Fruit fly (Drosophila melanogaster) whole organism, embryonic: ENCODE measurements around the gene CG31495.

Experiments used
- CG10209 ChIP-seq: fragments of 200-800 bp; sonication (Bioruptor generic); optimal IDR thresholded peaks from 3 replicates; lab custom pipeline; 2017; ENCODE audit warnings: missing biosample characterization, mild to moderate bottlenecking, missing genetic modification characterization, missing genetic modification reagents
- CG11093 ChIP-seq: fragments of 200-800 bp; sonication (Bioruptor generic); IDR thresholded peaks from 3 replicates; pipeline ENCODE4 v1.3.6; 2022; ENCODE audit warnings: missing biosample characterization, missing genetic modification characterization
- CG12071 ChIP-seq: fragments of 200-800 bp; sonication (Bioruptor generic); optimal IDR thresholded peaks from 3 replicates; lab custom pipeline; 2018; ENCODE audit warnings: missing biosample characterization, mild to moderate bottlenecking, missing genetic modification characterization
- CG12236 ChIP-seq: fragments of 200-800 bp; sonication (Bioruptor generic); optimal IDR thresholded peaks from 2 replicates; lab custom pipeline; 2016; ENCODE audit warnings: missing biosample characterization, missing genetic modification characterization
- CG13775 ChIP-seq: fragments of 200-800 bp; sonication (Bioruptor generic); optimal IDR thresholded peaks from 3 replicates; lab custom pipeline; 2017; ENCODE audit warnings: missing biosample characterization, mild to moderate bottlenecking, missing genetic modification characterization
- CG13894 ChIP-seq: fragments of 200-800 bp; sonication (Bioruptor generic); optimal IDR thresholded peaks from 3 replicates; lab custom pipeline; 2018; ENCODE audit warnings: missing biosample characterization, mild to moderate bottlenecking, missing genetic modification characterization, moderate library complexity
- CG15269 ChIP-seq: fragments of 200-800 bp; sonication (Bioruptor generic); optimal IDR thresholded peaks from 2 replicates; lab custom pipeline; 2018; ENCODE audit warnings: missing biosample characterization, mild to moderate bottlenecking, missing genetic modification characterization, moderate library complexity
- CG15479 ChIP-seq: fragments of 200-800 bp; sonication (Bioruptor generic); optimal IDR thresholded peaks from 3 replicates; lab custom pipeline; 2019; ENCODE audit warnings: missing biosample characterization, mild to moderate bottlenecking, missing genetic modification characterization, moderate library complexity
- CG15696 ChIP-seq: fragments of 200-800 bp; sonication (Bioruptor generic); optimal IDR thresholded peaks from 2 replicates; lab custom pipeline; 2019; ENCODE audit warnings: missing biosample characterization, mild to moderate bottlenecking, missing genetic modification characterization, moderate library complexity
- CG1602 ChIP-seq: fragments of 200-800 bp; sonication (Bioruptor generic); optimal IDR thresholded peaks from 3 replicates; lab custom pipeline; 2016; ENCODE audit warnings: missing biosample characterization, missing genetic modification characterization
- CG17912 ChIP-seq: fragments of 200-800 bp; sonication (Bioruptor generic); optimal IDR thresholded peaks from 2 replicates; lab custom pipeline; 2018; ENCODE audit warnings: missing biosample characterization, mild to moderate bottlenecking, missing genetic modification characterization
- CG1792 ChIP-seq: fragments of 200-800 bp; sonication (Bioruptor generic); optimal IDR thresholded peaks from 2 replicates; lab custom pipeline; 2016; ENCODE audit warnings: missing biosample characterization, missing genetic modification characterization
- CG18599 ChIP-seq: fragments of 200-800 bp; sonication (Bioruptor generic); optimal IDR thresholded peaks from 3 replicates; lab custom pipeline; 2017; ENCODE audit warnings: missing biosample characterization, missing genetic modification characterization, mild to moderate bottlenecking, moderate library complexity, missing genetic modification reagents
- CG6654 ChIP-seq: fragments of 200-800 bp; sonication (Bioruptor generic); optimal IDR thresholded peaks from 2 replicates; lab custom pipeline; 2017; ENCODE audit warnings: missing biosample characterization, mild to moderate bottlenecking, missing genetic modification characterization
- CG6813 ChIP-seq: fragments of 200-800 bp; sonication (Bioruptor generic); optimal IDR thresholded peaks from 2 replicates; lab custom pipeline; 2017; ENCODE audit warnings: missing biosample characterization, missing genetic modification characterization, mild to moderate bottlenecking, moderate library complexity, missing genetic modification reagents
- CG7357 ChIP-seq: fragments of 200-800 bp; sonication (Bioruptor generic); IDR thresholded peaks from 3 replicates; pipeline ENCODE4 v1.3.6; 2022; ENCODE audit warnings: missing biosample characterization, missing genetic modification characterization
- CG7928 ChIP-seq: fragments of 200-800 bp; sonication (Bioruptor generic); optimal IDR thresholded peaks from 2 replicates; lab custom pipeline; 2017; ENCODE audit warnings: missing biosample characterization, mild to moderate bottlenecking, missing genetic modification characterization
- CG8290 ChIP-seq, 3 experiments: fragments of 200-800 bp; sonication (Bioruptor generic); optimal IDR thresholded peaks; 2 replicates each; lab custom pipeline; 2016 to 2019; ENCODE audit warnings: missing biosample characterization in 3 of 3, missing genetic modification characterization in 3 of 3, mild to moderate bottlenecking in 2 of 3, moderate library complexity in 1 of 3
- CG8359 ChIP-seq: fragments of 200-800 bp; sonication (Bioruptor generic); optimal IDR thresholded peaks from 2 replicates; lab custom pipeline; 2017; ENCODE audit warnings: missing biosample characterization, mild to moderate bottlenecking, missing genetic modification characterization, borderline replicate concordance
- CG9797 ChIP-seq: fragments of 200-800 bp; sonication (Bioruptor generic); optimal IDR thresholded peaks from 3 replicates; lab custom pipeline; 2018; ENCODE audit warnings: missing biosample characterization, mild to moderate bottlenecking, missing genetic modification characterization
- Drgx ChIP-seq: fragments of 200-800 bp; sonication (Bioruptor generic); IDR thresholded peaks from 2 replicates; pipeline ENCODE4 v1.3.6; 2022; ENCODE audit warnings: missing biosample characterization, missing genetic modification characterization
- E2f2 ChIP-seq: fragments of 200-800 bp; sonication (Bioruptor generic); IDR thresholded peaks from 2 replicates; pipeline ENCODE4 v1.3.6; 2022; ENCODE audit warnings: missing biosample characterization, missing genetic modification characterization
- Eip74EF ChIP-seq, 2 experiments: fragments of 200-800 bp in 1 of 2; fragments of >200 bp in 1 of 2; sonication (Bioruptor generic) in 1 of 2; optimal IDR thresholded peaks; 2 replicates each; lab custom pipeline; 2017 to 2019; ENCODE audit warnings: missing biosample characterization in 2 of 2, missing genetic modification characterization in 2 of 2, mild to moderate bottlenecking in 1 of 2, moderate library complexity in 1 of 2
- Fer1 ChIP-seq: fragments of 200-800 bp; sonication (Bioruptor generic); optimal IDR thresholded peaks from 2 replicates; lab custom pipeline; 2017; ENCODE audit warnings: missing biosample characterization, mild to moderate bottlenecking, missing genetic modification characterization
- H15 ChIP-seq: fragments of 200-800 bp; sonication (Bioruptor generic); IDR thresholded peaks from 3 replicates; pipeline ENCODE4 v1.3.6; 2022; ENCODE audit warnings: missing biosample characterization, missing genetic modification characterization
- Hr78 ChIP-seq, 2 experiments: fragments of 200-800 bp in 1 of 2; fragments of >200 bp in 1 of 2; sonication (Bioruptor generic) in 1 of 2; optimal IDR thresholded peaks; 2 replicates each; lab custom pipeline; 2017 to 2019; ENCODE audit warnings: missing biosample characterization in 2 of 2, missing genetic modification characterization in 2 of 2, mild to moderate bottlenecking in 1 of 2, moderate library complexity in 1 of 2
- NC2α ChIP-seq: fragments of 200-800 bp; sonication (Bioruptor generic); optimal IDR thresholded peaks from 2 replicates; lab custom pipeline; 2016; ENCODE audit warnings: missing biosample characterization, missing genetic modification characterization
- Sry-δ ChIP-seq: fragments of 200-800 bp; sonication (Bioruptor generic); optimal IDR thresholded peaks from 2 replicates; lab custom pipeline; 2016; ENCODE audit warnings: missing biosample characterization, missing genetic modification characterization
- ab ChIP-seq: fragments of 200-800 bp; sonication (Bioruptor generic); optimal IDR thresholded peaks from 2 replicates; lab custom pipeline; 2016; ENCODE audit warnings: missing biosample characterization, missing genetic modification characterization
- ap ChIP-seq: fragments of 200-800 bp; sonication (Bioruptor generic); IDR thresholded peaks from 2 replicates; pipeline ENCODE4 v1.3.6; 2022; ENCODE audit warnings: missing biosample characterization, missing genetic modification characterization
- ara ChIP-seq: fragments of 200-800 bp; sonication (Bioruptor generic); IDR thresholded peaks from 2 replicates; pipeline ENCODE4 v1.3.6; 2022; ENCODE audit warnings: missing biosample characterization, missing genetic modification characterization
- bbx ChIP-seq: fragments of 200-800 bp; sonication (Bioruptor generic); IDR thresholded peaks from 2 replicates; pipeline ENCODE4 v1.3.6; 2022; ENCODE audit warnings: missing biosample characterization, missing genetic modification characterization; ENCODE audit not compliant: partially characterized antibody
- br ChIP-seq: fragments of >200 bp; optimal IDR thresholded peaks from 2 replicates; lab custom pipeline; 2017
- btn ChIP-seq: fragments of 200-800 bp; sonication (Bioruptor generic); optimal IDR thresholded peaks from 2 replicates; lab custom pipeline; 2016; ENCODE audit warnings: missing biosample characterization, missing genetic modification characterization
- eve ChIP-seq, 2 experiments: fragments of >200 bp; optimal IDR thresholded peaks; 2 replicates each; lab custom pipeline; 2017; ENCODE audit warnings: missing biosample characterization in 2 of 2, missing genetic modification characterization in 2 of 2
- fru ChIP-seq: fragments of >200 bp; optimal IDR thresholded peaks from 2 replicates; lab custom pipeline; 2017
- fu2 ChIP-seq: fragments of 200-800 bp; sonication (Bioruptor generic); optimal IDR thresholded peaks from 2 replicates; lab custom pipeline; 2016; ENCODE audit warnings: missing biosample characterization, missing genetic modification characterization
- ham ChIP-seq: fragments of 200-800 bp; sonication (Bioruptor generic); IDR thresholded peaks from 2 replicates; pipeline ENCODE4 v1.3.6; 2022; ENCODE audit warnings: missing biosample characterization, missing genetic modification characterization
- nau ChIP-seq: fragments of 200-800 bp; sonication (Bioruptor generic); optimal IDR thresholded peaks from 3 replicates; lab custom pipeline; 2017; ENCODE audit warnings: missing biosample characterization, mild to moderate bottlenecking, missing genetic modification characterization, missing genetic modification reagents
- otp ChIP-seq: fragments of 200-800 bp; sonication (Bioruptor generic); IDR thresholded peaks from 3 replicates; pipeline ENCODE4, ENCODE4 v1.3.6; 2022; ENCODE audit warnings: missing biosample characterization, missing genetic modification characterization
- pzg ChIP-seq: fragments of 200-800 bp; sonication (Bioruptor generic); optimal IDR thresholded peaks from 3 replicates; lab custom pipeline; 2018; ENCODE audit warnings: missing biosample characterization, mild to moderate bottlenecking, missing genetic modification characterization, moderate library complexity
- row ChIP-seq: fragments of 200-800 bp; sonication (Bioruptor generic); IDR thresholded peaks from 3 replicates; pipeline ENCODE4 v1.3.6; 2022; ENCODE audit warnings: missing biosample characterization, missing genetic modification characterization
- run ChIP-seq: fragments of 200-800 bp; sonication (Bioruptor generic); optimal IDR thresholded peaks from 3 replicates; lab custom pipeline; 2018; ENCODE audit warnings: missing biosample characterization, mild to moderate bottlenecking, missing genetic modification characterization
- schlank ChIP-seq: fragments of 200-800 bp; sonication (Bioruptor generic); optimal IDR thresholded peaks from 2 replicates; lab custom pipeline; 2018; ENCODE audit warnings: missing biosample characterization, mild to moderate bottlenecking, missing genetic modification characterization
- sima ChIP-seq: fragments of 200-800 bp; sonication (Bioruptor generic); optimal IDR thresholded peaks from 2 replicates; lab custom pipeline; 2016; ENCODE audit warnings: missing biosample characterization, missing genetic modification characterization
- stwl ChIP-seq: fragments of 200-800 bp; sonication (Bioruptor generic); optimal IDR thresholded peaks from 3 replicates; lab custom pipeline; 2018; ENCODE audit warnings: missing biosample characterization, mild to moderate bottlenecking, missing genetic modification characterization, moderate library complexity
- tna ChIP-seq: fragments of 200-800 bp; sonication (Bioruptor generic); IDR thresholded peaks from 2 replicates; pipeline ENCODE4 v1.3.6; 2022; ENCODE audit warnings: missing biosample characterization, missing genetic modification characterization; ENCODE audit not compliant: partially characterized antibody
- ttk ChIP-seq: fragments of 200-800 bp; sonication (Bioruptor generic); IDR thresholded peaks from 2 replicates; pipeline ENCODE4 v2.1.2; 2022; ENCODE audit warnings: missing biosample characterization, missing genetic modification characterization
- unpg ChIP-seq: fragments of 200-800 bp; sonication (Bioruptor generic); optimal IDR thresholded peaks from 3 replicates; lab custom pipeline; 2018; ENCODE audit warnings: missing biosample characterization, mild to moderate bottlenecking, missing genetic modification characterization, moderate library complexity

The CG31495 gene

dm6 chr3R:13799567-13800429, 39.9 kb downstream of the CG31495 start (continued):
- TF ChIP-seq unpg (GFP tag; lab: Kevin White, UChicago) (peak; percentile 60), CG6654 (no peak), NC2α (GFP tag; lab: Kevin White, UChicago) (no peak), ara (GFP tag; lab: Robert Waterston, UW) (no peak), eve (GFP tag; optimal IDR thresholded peaks at IDR 0.05; lab: Kevin White, UChicago) (no peak), Eip74EF (GFP tag; optimal IDR thresholded peaks at IDR 0.05; lab: Kevin White, UChicago) (no peak), CG15696 (tag; lab: Kevin White, UChicago) (peak; percentile 80), fru (lab: Kevin White, UChicago) (no peak), CG6813 (peak; percentile 55), CG15479 (GFP tag; lab: Kevin White, UChicago) (no peak), CG12236 (no peak), CG13775 (GFP tag; lab: Kevin White, UChicago) (peak; percentile 60), Fer1 (peak; percentile 3), row (GFP tag; lab: Robert Waterston, UW) (peak; percentile 63), pzg (GFP tag; lab: Kevin White, UChicago) (no peak), Sry-δ (GFP tag; lab: Kevin White, UChicago) (no peak), ap (GFP tag; lab: Robert Waterston, UW) (no peak), CG10209 (GFP tag; lab: Kevin White, UChicago) (peak; percentile 45), E2f2 (GFP tag; lab: Robert Waterston, UW) (no peak), schlank (tag; lab: Kevin White, UChicago) (no peak), CG12071 (no peak), bbx (GFP tag; lab: Robert Waterston, UW) (no peak), CG9797 (GFP tag; lab: Kevin White, UChicago) (no peak), CG18599 (GFP tag; lab: Kevin White, UChicago) (peak; percentile 42), CG7928 (GFP tag; lab: Kevin White, UChicago) (no peak), CG8359 (GFP tag; lab: Kevin White, UChicago) (peak; percentile 9), CG15269 (tag; lab: Kevin White, UChicago) (peak; percentile 41), tna (GFP tag; lab: Robert Waterston, UW) (no peak), CG8290 (GFP tag; optimal IDR thresholded peaks at IDR 0.05; lab: Kevin White, UChicago) (no peak), CG8290 (tag; optimal IDR thresholded peaks at IDR 0.05; lab: Kevin White, UChicago) (no peak), Hr78 (GFP tag; optimal IDR thresholded peaks at IDR 0.05; lab: Kevin White, UChicago) (no peak), H15 (GFP tag; lab: Robert Waterston, UW) (no peak), CG1602 (GFP tag; lab: Kevin White, UChicago) (peak; percentile 9), ab (GFP tag; lab: Kevin White, UChicago) (no peak), otp (GFP tag; lab: Robert Waterston, UW) (no peak), CG7357 (GFP tag; lab: Robert Waterston, UW) (no peak), ham (no peak), br (no peak), fu2 (GFP tag; lab: Kevin White, UChicago) (no peak), sima (GFP tag; lab: Kevin White, UChicago) (no peak), CG11093 (GFP tag; lab: Robert Waterston, UW) (peak; percentile 22; the same call in 1 of the 3 replicates), run (tag; lab: Kevin White, UChicago) (no peak), CG17912 (no peak), Drgx (no peak), stwl (tag; lab: Kevin White, UChicago) (no peak), ttk (GFP tag; lab: Robert Waterston, UW) (no peak), nau (GFP tag; lab: Kevin White, UChicago) (no peak), CG13894 (tag; lab: Kevin White, UChicago) (no peak), CG1792 (GFP tag; lab: Kevin White, UChicago) (no peak), btn (GFP tag; lab: Kevin White, UChicago) (no peak)
